Worm (Caenorhabditis elegans) whole organism, L3 larva: ENCODE results near the gene F14H3.4.

Experiments
- ceh-28 ChIP-seq: fragments of 150-350 bp; optimal IDR thresholded peaks from 2 replicates; lab custom pipeline; 2014; ENCODE audit warnings: missing biosample characterization, missing genetic modification reagents, missing genetic modification characterization
- ceh-82 ChIP-seq: fragments of 150-350 bp; optimal IDR thresholded peaks from 2 replicates; lab custom pipeline; 2014; ENCODE audit warnings: missing biosample characterization, missing genetic modification characterization
- egl-5 ChIP-seq: fragments of 150-350 bp; optimal IDR thresholded peaks from 2 replicates; lab custom pipeline; 2017; ENCODE audit warnings: missing biosample characterization, missing genetic modification reagents, missing genetic modification characterization, inconsistent platforms
- fkh-10 ChIP-seq: sonication (generic microtip); optimal IDR thresholded peaks from 2 replicates; lab custom pipeline; 2017; ENCODE audit warnings: missing biosample characterization, missing genetic modification reagents, missing genetic modification characterization
- fos-1 ChIP-seq: fragments of 150-350 bp; optimal IDR thresholded peaks from 2 replicates; lab custom pipeline; 2014; ENCODE audit warnings: missing biosample characterization, missing genetic modification characterization
- nhr-43 ChIP-seq: sonication (generic microtip); optimal IDR thresholded peaks from 2 replicates; lab custom pipeline; 2016; ENCODE audit warnings: mild to moderate bottlenecking, missing genetic modification characterization, missing compliant biosample characterization; ENCODE audit not compliant: poor library complexity, severe bottlenecking
- tbx-2 ChIP-seq: sonication (generic microtip); optimal IDR thresholded peaks from 2 replicates; lab custom pipeline; 2016; ENCODE audit warnings: mild to moderate bottlenecking, missing genetic modification characterization, missing compliant biosample characterization

F14H3.4 gene

DNA sequence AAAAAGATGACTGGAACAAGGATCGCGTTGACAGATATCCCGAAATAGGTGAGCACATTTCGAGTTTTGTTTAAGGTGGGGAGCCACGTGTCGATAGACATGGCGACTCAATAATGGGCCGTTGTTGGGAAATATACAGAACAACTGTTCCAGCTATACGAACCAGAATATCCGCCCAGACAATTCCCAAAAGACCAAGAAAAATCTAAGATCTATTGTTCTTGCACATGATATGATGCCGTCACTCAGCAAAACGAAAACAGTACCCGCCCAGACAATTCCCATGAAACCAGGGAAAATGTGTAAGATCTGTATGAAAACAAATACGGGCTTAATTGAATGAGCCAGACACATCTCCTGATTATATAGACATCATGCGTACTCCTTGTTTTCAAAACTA, 47.4 kb downstream of the F14H3.4 start, which contains the start of gene str-231:
TSS of gene str-231 (minus strand) at position 101 of the 400 bp plus-strand sequence.
- TF ChIP-seq tbx-2 (tag; lab: Kevin White, UChicago) (no peak), fos-1 (tag; lab: Kevin White, UChicago) (no peak), ceh-82 (tag; lab: Kevin White, UChicago) (no peak), ceh-28 (tag; lab: Kevin White, UChicago) (no peak), nhr-43 (tag; lab: Kevin White, UChicago) (no peak), fkh-10 (GFP tag; lab: Kevin White, UChicago) (no peak), egl-5 (tag; lab: Kevin White, UChicago) (no peak)
- TF ChIP-seq, all 47 proteins: peak for 0
